Worm (Caenorhabditis elegans): ENCODE results near the gene K10D11.5.

The K10D11.5 gene

DNA sequence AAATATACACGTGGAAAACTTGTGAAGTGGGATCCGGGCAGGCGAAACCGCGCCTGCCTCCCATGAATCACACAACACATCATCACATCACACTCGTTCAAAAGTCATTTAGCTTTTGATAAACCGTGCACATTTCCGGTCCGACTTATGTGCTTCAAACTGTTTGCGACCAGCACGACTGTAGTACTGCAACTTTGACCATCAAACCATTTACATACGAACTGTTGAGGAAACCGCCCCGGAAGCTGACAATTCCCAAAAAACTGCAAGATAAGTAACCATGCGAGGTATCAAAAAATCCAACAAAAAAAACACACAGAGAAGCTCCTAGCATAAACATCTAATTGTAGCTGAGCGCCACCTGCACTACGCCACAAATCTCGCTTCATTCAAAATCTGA, 18.9 kb downstream of the K10D11.5 start:
- no peak for TF ChIP-seq D1046.2 (GFP tag; IDR thresholded peaks at IDR 0.05)
- TF ChIP-seq Y5F2A.4 (GFP tag; optimal IDR thresholded peaks at IDR 0.05): no peak
- no peak for TF ChIP-seq spr-3 (GFP tag; optimal IDR thresholded peaks at IDR 0.05)
- TF ChIP-seq ZK546.5 (tag; optimal IDR thresholded peaks at IDR 0.05): no peak
- no peak for TF ChIP-seq nhr-11 (tag; optimal IDR thresholded peaks at IDR 0.05)
- TF ChIP-seq nhr-25 (tag; optimal IDR thresholded peaks at IDR 0.05; ENCODE audit: borderline replicate concordance, insufficient read depth): no peak
- TF ChIP-seq pha-4 (GFP tag; IDR thresholded peaks at IDR 0.05): no peak
- TF ChIP-seq pha-4 (tag; optimal IDR thresholded peaks at IDR 0.05): no peak
- no peak for TF ChIP-seq skn-1 (tag; optimal IDR thresholded peaks at IDR 0.05)
- no peak for TF ChIP-seq dmd-9 (GFP tag; IDR thresholded peaks at IDR 0.05)
- 0 out of 2 replicates have a peak, but pooled peaks have one; percentile 31 for TF ChIP-seq lim-7 (GFP tag; IDR thresholded peaks at IDR 0.05)
- TF ChIP-seq unc-62 (GFP tag; optimal IDR thresholded peaks at IDR 0.05 in 1 of 2): peak in 1 of 2 experiments; percentile 94
- TF ChIP-seq unc-62 (tag; optimal IDR thresholded peaks at IDR 0.05): no peak
- no peak for TF ChIP-seq gei-8 (GFP tag; optimal IDR thresholded peaks at IDR 0.05)
- no peak for TF ChIP-seq lir-3 (tag; optimal IDR thresholded peaks at IDR 0.05)
- no peak for TF ChIP-seq ZK337.2 (GFP tag; IDR thresholded peaks at IDR 0.05)
- TF ChIP-seq sdz-12 (GFP tag; optimal IDR thresholded peaks at IDR 0.05): no peak
- TF ChIP-seq hlh-30 (tag; optimal IDR thresholded peaks at IDR 0.05; ENCODE audit: insufficient read depth): no peak

- no peak for TF ChIP-seq aly-2 (tag; optimal IDR thresholded peaks at IDR 0.05)
- TF ChIP-seq jun-1 (tag; optimal IDR thresholded peaks at IDR 0.05): no peak
- TF ChIP-seq hlh-30 (tag; optimal IDR thresholded peaks at IDR 0.05; ENCODE audit: insufficient read depth): no peak
- no peak for TF ChIP-seq nhr-41 (GFP tag; IDR thresholded peaks at IDR 0.05)
- TF ChIP-seq hlh-11 (tag; optimal IDR thresholded peaks at IDR 0.05): peak; percentile 22
- no peak for TF ChIP-seq snpc-1.2 (GFP tag; IDR thresholded peaks at IDR 0.05)
- TF ChIP-seq mep-1 (tag; optimal IDR thresholded peaks at IDR 0.05): no peak
- TF ChIP-seq dmd-6 (GFP tag; IDR thresholded peaks at IDR 0.05): peak; percentile 60
- no peak for TF ChIP-seq daf-12 (tag; optimal IDR thresholded peaks at IDR 0.05)
- no peak for TF ChIP-seq mes-2 (tag; optimal IDR thresholded peaks at IDR 0.05; ENCODE audit: poor library complexity, severe bottlenecking)
- peak in 1 of 2 experiments; percentile 55 for TF ChIP-seq unc-62 (GFP tag; optimal IDR thresholded peaks at IDR 0.05 in 1 of 2)
- no peak for TF ChIP-seq unc-62 (tag; optimal IDR thresholded peaks at IDR 0.05)
- peak; percentile 25 for TF ChIP-seq pqm-1 (tag; optimal IDR thresholded peaks at IDR 0.05)
- no peak for TF ChIP-seq egl-27 (tag; optimal IDR thresholded peaks at IDR 0.05)
- TF ChIP-seq ceh-32 (tag; optimal IDR thresholded peaks at IDR 0.05; ENCODE audit: poor library complexity): no peak
- no peak for TF ChIP-seq vab-7 (GFP tag; IDR thresholded peaks at IDR 0.05)
- no peak for TF ChIP-seq lir-3 (tag; optimal IDR thresholded peaks at IDR 0.05)
- TF ChIP-seq F26F4.8 (GFP tag; conservative IDR thresholded peaks at IDR 0.05): no peak
These were observed 19.6 kb downstream of the K10D11.5 start for ce11 chrIV:12971994-12972520.

ce11 chrIV:12969141-12969540, 22.5 kb downstream of the K10D11.5 start, which contains the start of gene F55G11.2:
Gene F55G11.2, minus strand, starts transcription at chrIV:12969289.
- TF ChIP-seq rbr-2 (tag; optimal IDR thresholded peaks at IDR 0.05) (no peak), pqm-1 (tag; optimal IDR thresholded peaks at IDR 0.05) (peak; percentile 56), nhr-10 (tag; optimal IDR thresholded peaks at IDR 0.05) (no peak), unc-130 (GFP tag; optimal IDR thresholded peaks at IDR 0.05) (no peak), dmd-6 (GFP tag; IDR thresholded peaks at IDR 0.05) (peak; percentile 74; the same call in 1 of the 2 replicates)

ce11 chrIV:12967303-12967702, 24.3 kb downstream of the K10D11.5 start:
- TF ChIP-seq unc-62 (GFP tag; optimal IDR thresholded peaks at IDR 0.05 in 1 of 2) (peak in 1 of 2 experiments; percentile 95), unc-62 (tag; optimal IDR thresholded peaks at IDR 0.05) (no peak), ceh-28 (tag; optimal IDR thresholded peaks at IDR 0.05) (no peak)

All from whole organism, L4 larva.